Worm (Caenorhabditis elegans): Measurements from ENCODE around the gene hrg-4.
A peak's percentile ranks its signal among the peaks of the same experiment; 100 is the strongest.

hrg-4 gene

DNA sequence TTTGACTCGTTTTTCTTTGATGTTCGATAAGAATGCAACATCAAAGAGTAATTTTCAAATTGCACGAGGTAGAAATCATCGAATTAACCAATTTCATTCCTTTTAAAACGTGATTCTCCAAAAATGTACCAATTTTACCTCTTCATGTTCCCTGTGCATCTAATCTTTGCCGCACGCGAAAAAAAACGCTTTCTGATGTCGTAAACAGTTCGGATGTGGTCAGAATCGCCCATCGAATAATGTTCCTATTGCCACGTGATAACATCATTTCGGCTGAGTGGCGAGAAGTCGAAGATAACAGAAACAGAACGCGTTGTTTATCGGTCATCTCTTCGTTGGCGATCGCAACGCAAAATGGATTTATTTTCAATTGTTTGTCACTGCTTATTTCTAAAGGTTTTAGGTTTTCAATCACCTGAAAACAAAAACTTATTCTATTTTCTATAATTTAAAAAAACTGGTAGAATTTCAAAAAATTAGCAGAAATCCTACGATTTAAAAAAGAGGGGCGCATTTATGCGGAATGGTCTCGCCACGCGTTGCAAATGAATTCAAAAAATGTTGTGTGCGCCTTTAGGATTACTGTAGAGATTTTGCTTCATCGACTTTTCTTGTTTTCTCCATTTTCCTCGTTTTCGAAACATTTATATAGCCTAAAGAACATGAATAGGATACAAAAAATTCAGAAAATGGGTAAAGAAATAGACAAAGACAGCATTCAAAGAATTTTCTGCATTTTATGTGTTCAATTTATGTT is 9.1 kb downstream of the hrg-4 start, which contains the start of gene mogs-1:
Gene mogs-1, minus strand, starts transcription at position 417 of the 757 bp plus-strand sequence.
- TF ChIP-seq ham-2 (GFP tag; optimal IDR thresholded peaks at IDR 0.05) (no peak), elt-1 (tag; optimal IDR thresholded peaks at IDR 0.05; ENCODE audit: borderline replicate concordance, insufficient read depth) (peak; percentile 47), unc-39 (tag; optimal IDR thresholded peaks at IDR 0.05) (no peak)

DNA sequence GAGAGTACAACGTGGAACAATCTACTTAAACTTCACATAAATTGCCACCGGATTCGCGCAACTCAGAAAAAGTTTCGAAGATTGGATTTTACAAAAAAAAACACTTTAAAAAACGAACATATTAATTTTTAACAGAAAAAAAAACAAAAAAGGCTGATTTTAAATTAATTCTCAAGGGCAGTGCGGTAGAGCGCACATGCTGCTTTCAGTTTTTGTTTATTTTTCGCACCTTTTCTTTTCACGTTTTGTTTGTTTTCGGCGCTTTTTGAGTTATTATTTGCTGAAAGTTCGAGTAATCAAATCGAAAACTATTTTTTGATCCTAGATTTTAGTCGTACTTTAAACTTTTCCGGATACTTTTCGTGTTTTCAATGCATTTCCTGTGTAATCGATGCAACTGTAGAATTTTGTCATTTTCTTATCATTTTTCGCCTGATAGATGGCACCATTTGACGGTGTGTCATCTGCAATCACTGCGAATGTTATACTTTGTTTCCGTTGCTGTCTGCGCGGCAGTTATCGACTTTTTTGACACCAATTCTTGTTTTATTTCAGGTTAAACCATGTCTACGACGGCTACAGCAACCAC is 10.7 kb downstream of the hrg-4 start, which contains the start of gene F13H10.8:
Gene F13H10.8, plus strand, starts transcription at position 556 of the 589 bp plus-strand sequence.
- TF ChIP-seq unc-62 (GFP tag; optimal IDR thresholded peaks at IDR 0.05) (no peak), ces-1 (GFP tag; optimal IDR thresholded peaks at IDR 0.05) (peak; percentile 76), nhr-28 (tag; optimal IDR thresholded peaks at IDR 0.05) (no peak), nhr-237 (tag; optimal IDR thresholded peaks at IDR 0.05) (no peak), lsy-2 (tag; optimal IDR thresholded peaks at IDR 0.05) (peak; percentile 7), nhr-2 (tag; optimal IDR thresholded peaks at IDR 0.05) (no peak), nhr-12 (tag; optimal IDR thresholded peaks at IDR 0.05) (no peak), elt-1 (tag; optimal IDR thresholded peaks at IDR 0.05; ENCODE audit: borderline replicate concordance, insufficient read depth) (no peak), ceh-43 (GFP tag; optimal IDR thresholded peaks at IDR 0.05) (no peak), bed-3 (GFP tag; optimal IDR thresholded peaks at IDR 0.05) (no peak), mep-1 (tag; optimal IDR thresholded peaks at IDR 0.05) (peak; percentile 38), snpc-4 (tag; optimal IDR thresholded peaks at IDR 0.05) (no peak), ztf-11 (tag; optimal IDR thresholded peaks at IDR 0.05) (no peak), lin-32 (GFP tag; optimal IDR thresholded peaks at IDR 0.05) (no peak), drap-1 (GFP tag; optimal IDR thresholded peaks at IDR 0.05) (no peak), cnd-1 (tag; optimal IDR thresholded peaks at IDR 0.05) (no peak), pha-4 (tag; optimal IDR thresholded peaks at IDR 0.05) (no peak), blmp-1 (tag; optimal IDR thresholded peaks at IDR 0.05) (no peak), elt-3 (tag; optimal IDR thresholded peaks at IDR 0.05) (no peak), sem-2 (GFP tag; optimal IDR thresholded peaks at IDR 0.05) (no peak)

DNA sequence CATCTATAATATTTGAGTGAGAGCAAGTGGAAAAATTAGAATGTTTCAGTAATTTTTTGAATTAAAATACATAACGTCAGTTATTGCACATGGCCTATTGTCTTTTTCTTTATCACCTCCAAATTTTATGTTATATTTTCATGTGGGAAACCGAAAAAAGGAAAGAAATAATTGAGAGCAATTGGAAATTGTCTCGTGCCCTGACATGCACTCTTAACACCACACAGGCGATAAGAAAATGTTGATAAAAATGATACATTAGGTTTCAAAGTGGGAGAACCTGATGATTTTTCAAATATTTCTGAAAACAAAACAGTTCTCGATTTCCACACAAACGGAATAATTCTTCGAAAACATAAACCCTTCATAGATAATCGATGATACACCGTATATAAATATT is 14.9 kb downstream of the hrg-4 start, which contains the start of gene F13H10.3:
Gene F13H10.3, minus strand, starts transcription at position 73 of the 400 bp plus-strand sequence.
- TF ChIP-seq nhr-28 (tag; optimal IDR thresholded peaks at IDR 0.05) (no peak), cnd-1 (tag; optimal IDR thresholded peaks at IDR 0.05) (no peak), nhr-12 (tag; optimal IDR thresholded peaks at IDR 0.05) (no peak), drap-1 (GFP tag; optimal IDR thresholded peaks at IDR 0.05) (no peak), lin-13 (tag; optimal IDR thresholded peaks at IDR 0.05) (no peak), nhr-76 (tag; optimal IDR thresholded peaks at IDR 0.05) (no peak), unc-120 (tag; optimal IDR thresholded peaks at IDR 0.05; ENCODE audit: poor library complexity, severe bottlenecking) (no peak), mls-2 (tag; optimal IDR thresholded peaks at IDR 0.05) (no peak), mep-1 (tag; optimal IDR thresholded peaks at IDR 0.05) (no peak), hlh-1 (tag; optimal IDR thresholded peaks at IDR 0.05) (no peak), ceh-83 (GFP tag; optimal IDR thresholded peaks at IDR 0.05) (no peak), lsy-2 (tag; optimal IDR thresholded peaks at IDR 0.05) (no peak), flh-1 (GFP tag; optimal IDR thresholded peaks at IDR 0.05) (no peak), sptf-1 (tag; optimal IDR thresholded peaks at IDR 0.05) (no peak), pha-4 (tag; optimal IDR thresholded peaks at IDR 0.05) (no peak), elt-1 (tag; optimal IDR thresholded peaks at IDR 0.05; ENCODE audit: borderline replicate concordance, insufficient read depth) (no peak), snpc-4 (tag; optimal IDR thresholded peaks at IDR 0.05) (no peak), blmp-1 (tag; optimal IDR thresholded peaks at IDR 0.05) (no peak), nhr-2 (tag; optimal IDR thresholded peaks at IDR 0.05) (no peak), tbx-8 (GFP tag; optimal IDR thresholded peaks at IDR 0.05) (no peak)

DNA sequence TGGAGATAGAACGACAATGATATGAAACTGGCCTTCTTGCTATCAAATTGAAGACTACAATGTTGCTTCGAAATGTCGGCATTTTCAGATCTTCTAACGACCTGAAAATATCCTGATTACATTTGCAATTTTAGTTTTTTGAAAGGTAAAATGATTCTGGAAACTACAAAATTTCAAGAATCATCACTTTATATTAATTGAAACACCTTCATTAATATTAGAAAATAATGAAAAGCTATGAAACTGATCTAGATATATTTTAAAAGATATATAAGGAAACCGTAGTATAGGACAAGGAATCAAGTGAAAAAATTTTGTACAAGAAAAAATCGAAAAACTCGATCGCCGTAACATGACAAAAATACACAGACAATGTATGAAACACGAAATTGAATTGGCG is 18.9 kb downstream of the hrg-4 start, which contains the start of gene ndx-9:
Gene ndx-9, minus strand, starts transcription at position 101 of the 400 bp plus-strand sequence.
- TF ChIP-seq nhr-237 (tag; optimal IDR thresholded peaks at IDR 0.05) (no peak), ztf-11 (tag; optimal IDR thresholded peaks at IDR 0.05) (no peak), ceh-43 (GFP tag; optimal IDR thresholded peaks at IDR 0.05) (no peak), ceh-83 (GFP tag; optimal IDR thresholded peaks at IDR 0.05) (no peak), sptf-1 (tag; optimal IDR thresholded peaks at IDR 0.05) (no peak), ham-2 (GFP tag; optimal IDR thresholded peaks at IDR 0.05) (no peak), snpc-4 (tag; optimal IDR thresholded peaks at IDR 0.05) (no peak), flh-1 (GFP tag; optimal IDR thresholded peaks at IDR 0.05) (no peak), sem-2 (GFP tag; optimal IDR thresholded peaks at IDR 0.05) (no peak), nhr-12 (tag; optimal IDR thresholded peaks at IDR 0.05) (no peak), hlh-1 (tag; optimal IDR thresholded peaks at IDR 0.05) (no peak), cnd-1 (tag; optimal IDR thresholded peaks at IDR 0.05) (no peak), lin-32 (GFP tag; optimal IDR thresholded peaks at IDR 0.05) (no peak), tbx-8 (GFP tag; optimal IDR thresholded peaks at IDR 0.05) (no peak), ceh-39 (tag; optimal IDR thresholded peaks at IDR 0.05) (no peak), M03D4.4 (tag; optimal IDR thresholded peaks at IDR 0.05) (no peak), lsy-2 (tag; optimal IDR thresholded peaks at IDR 0.05) (no peak), zip-8 (tag; optimal IDR thresholded peaks at IDR 0.05) (no peak), nhr-2 (tag; optimal IDR thresholded peaks at IDR 0.05) (no peak), blmp-1 (tag; optimal IDR thresholded peaks at IDR 0.05) (no peak)
